Fruit fly (Drosophila melanogaster) whole organism, larva: ENCODE results near the gene CG13306.

ENCODE experiments used
- noc ChIP-seq: fragments of 200-800 bp; sonication (Bioruptor generic); optimal IDR thresholded peaks from 3 replicates; lab custom pipeline; 2019; ENCODE audit warnings: missing biosample characterization, mild to moderate bottlenecking, missing genetic modification characterization, moderate library complexity

The CG13306 gene

dm6 chr3L:8749676-8750654, at the start of gene CG13306:
Gene CG13306, minus strand, starts transcription at chr3L:8749726.
- no peak for TF ChIP-seq noc (tag; lab: Kevin White, UChicago)

dm6 chr3L:8798539-8798938, 49.0 kb upstream of the CG13306 start:
- TF ChIP-seq noc (tag; lab: Kevin White, UChicago), result no peak

DNA sequence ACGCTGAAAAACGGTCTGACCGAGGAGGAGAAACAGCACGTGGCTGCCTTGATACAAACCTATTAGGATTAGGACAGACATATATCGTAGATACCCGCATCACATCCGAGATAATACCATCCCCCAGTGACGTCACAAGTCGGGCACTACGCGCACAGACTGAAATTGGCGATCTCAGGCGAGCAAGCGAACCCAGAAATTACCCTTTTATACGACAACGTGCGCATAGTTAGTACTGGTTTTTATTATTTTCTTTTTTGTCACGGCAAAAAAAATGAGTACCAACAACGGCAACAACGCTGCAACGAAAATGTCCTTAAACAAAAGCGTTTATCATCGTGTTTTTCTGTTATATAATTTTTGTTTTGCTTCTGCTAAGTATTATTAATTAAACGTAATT, 48.6 kb upstream of the CG13306 start:
- TF ChIP-seq noc (tag; lab: Kevin White, UChicago), result no peak

DNA sequence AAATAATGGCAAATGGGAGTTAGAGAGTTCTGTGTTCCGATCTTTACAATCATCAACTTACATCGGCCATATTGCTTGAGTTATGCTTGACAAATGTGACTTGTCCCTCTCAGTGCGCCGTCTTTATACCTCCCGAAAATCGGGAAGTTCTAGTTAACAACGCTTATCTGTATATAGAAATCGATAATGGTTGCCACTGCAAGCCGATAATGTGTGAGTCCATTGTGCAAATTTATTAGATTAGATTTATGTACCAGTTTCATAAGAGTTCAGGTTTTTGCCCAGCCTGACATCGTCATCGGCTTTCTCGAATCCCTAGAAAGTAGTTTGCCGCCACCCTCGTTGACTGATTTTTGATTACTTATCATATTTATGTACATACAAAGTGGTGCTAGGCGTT, 38.9 kb upstream of the CG13306 start, which contains the start of gene Acbp5:
Acbp5 (minus strand) TSS at position 101 of the 400 bp plus-strand sequence.
- TF ChIP-seq noc (tag; lab: Kevin White, UChicago), result no peak

DNA sequence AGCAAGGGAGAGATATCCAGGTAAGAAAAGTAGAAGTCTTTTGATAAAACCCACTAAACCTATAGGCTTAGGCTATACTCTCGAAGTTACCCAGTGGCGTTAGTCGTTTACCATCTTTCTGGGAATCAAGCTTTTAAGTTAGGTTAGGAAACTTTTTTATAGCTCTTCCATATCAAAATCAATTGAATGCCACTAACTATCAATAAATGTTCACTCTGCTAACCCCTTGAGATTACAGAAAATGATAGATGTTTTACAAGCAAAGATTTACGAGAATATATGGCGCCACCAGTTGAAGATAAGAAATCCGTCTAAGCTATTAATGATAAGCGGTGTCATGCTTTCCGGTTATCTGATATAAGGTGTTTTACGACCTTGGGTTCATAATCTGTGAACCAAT, 38.2 kb upstream of the CG13306 start:
- TF ChIP-seq noc (tag; lab: Kevin White, UChicago), result peak; percentile 44

DNA sequence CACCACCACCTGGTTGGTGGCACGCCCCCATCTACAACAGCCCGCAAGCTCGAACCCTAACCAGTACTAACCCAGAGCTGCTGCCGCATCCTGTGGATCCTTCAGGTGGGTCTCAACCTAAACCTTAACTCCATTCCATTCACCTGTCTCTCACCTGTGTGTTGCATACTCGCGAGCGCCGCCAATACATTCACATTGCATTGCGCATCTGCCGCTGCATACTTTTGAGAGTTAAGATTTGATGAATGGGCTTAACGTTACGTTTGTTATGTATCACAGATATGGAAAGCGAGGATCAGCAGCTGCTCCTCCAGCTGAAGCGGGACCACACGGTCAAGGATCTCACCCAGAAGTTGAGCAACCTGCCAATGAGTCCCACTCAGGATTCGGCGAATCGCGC, 37.7 kb upstream of the CG13306 start:
- TF ChIP-seq noc (tag; lab: Kevin White, UChicago), result no peak

dm6 chr3L:8783299-8783698, 33.8 kb upstream of the CG13306 start:
- TF ChIP-seq noc (tag; lab: Kevin White, UChicago), result no peak

- no peak for TF ChIP-seq noc (tag; lab: Kevin White, UChicago)
Observed at dm6 chr3L:8781993-8782392, 32.5 kb upstream of the CG13306 start.

DNA sequence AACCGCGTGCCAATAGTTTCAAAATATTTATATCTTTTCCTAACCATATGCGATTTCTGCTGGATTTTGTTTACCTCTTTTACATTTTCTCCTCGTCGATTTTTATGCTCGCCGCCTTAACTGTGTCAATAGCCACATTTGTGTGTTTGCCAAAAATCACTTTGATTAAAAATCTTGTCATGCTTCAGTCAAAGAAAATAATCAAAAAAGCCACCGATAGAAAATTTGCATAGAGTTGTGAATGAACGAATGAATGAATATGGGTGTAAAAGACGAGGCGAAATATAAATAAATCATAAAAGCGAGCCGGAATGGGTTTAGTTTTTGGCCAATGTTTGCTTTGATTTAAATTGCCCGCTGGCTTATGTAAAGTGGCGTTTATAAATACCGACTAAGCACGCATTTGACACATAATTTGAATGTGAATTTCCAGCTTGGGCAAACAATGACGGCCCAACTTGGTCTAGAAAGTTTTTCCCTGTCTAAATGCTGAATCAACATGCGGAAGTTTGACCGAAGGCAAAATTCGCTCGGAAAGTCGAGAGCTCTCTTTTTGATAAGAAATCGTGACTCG, 31.3 kb upstream of the CG13306 start:
- peak; percentile 28 for TF ChIP-seq noc (tag; lab: Kevin White, UChicago)

dm6 chr3L:8777313-8777924, 27.9 kb upstream of the CG13306 start:
- no peak for TF ChIP-seq noc (tag; lab: Kevin White, UChicago)

DNA sequence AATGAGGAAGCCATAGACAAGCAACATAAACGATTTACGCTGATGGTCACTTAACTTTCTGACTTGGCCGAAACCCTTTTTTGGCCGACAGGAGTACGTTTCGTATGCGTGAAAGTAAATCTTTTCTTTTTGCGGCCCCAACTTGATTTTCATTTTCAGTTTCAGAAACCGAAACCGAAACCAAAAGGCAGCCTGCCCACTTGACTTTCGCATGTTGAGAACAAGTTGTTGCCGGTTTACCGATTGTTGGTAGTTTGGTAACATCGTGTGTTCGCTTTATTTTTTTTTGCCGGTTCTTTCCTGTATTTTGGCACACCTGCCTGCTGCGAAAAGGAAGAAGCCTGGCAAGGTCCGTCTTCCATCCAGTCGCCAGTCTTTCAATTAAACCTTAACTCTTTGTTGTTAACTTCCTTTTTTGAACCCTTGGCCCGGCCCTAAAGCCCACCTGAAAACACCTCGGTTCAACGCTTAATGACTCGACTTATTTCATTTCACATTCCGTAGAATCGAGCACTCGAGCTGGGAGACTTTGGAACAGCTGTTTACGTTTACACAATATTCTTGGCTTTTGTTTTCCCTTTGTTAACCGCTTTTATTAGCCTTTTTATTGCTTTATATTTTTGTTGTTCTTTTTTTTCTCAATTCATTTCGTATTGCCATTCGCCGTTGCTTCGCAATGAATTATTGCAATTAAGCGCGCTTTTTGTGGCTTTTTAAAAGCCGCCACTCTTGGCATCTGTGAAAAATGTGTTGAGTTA, 25.6 kb upstream of the CG13306 start:
- TF ChIP-seq noc (tag; lab: Kevin White, UChicago), result no peak

DNA sequence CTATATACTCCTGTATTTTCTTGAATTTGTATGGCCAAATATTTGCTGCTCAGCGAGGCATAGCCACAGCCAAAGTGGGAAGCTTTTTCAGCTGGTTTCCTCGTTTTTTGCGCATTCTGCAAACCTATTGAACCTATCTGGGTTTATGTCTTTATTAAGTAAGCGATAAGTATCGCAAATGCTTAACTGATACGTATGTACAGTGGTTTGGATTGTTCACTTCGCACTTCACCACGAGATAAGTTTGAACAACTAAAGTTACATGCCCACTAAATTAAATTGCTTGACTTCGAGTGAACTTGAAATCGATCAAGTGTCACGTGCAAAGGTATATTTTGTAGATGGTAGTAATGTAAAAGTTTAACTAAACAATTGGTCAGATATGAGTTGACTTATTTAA, 24.2 kb upstream of the CG13306 start:
- no peak for TF ChIP-seq noc (tag; lab: Kevin White, UChicago)

DNA sequence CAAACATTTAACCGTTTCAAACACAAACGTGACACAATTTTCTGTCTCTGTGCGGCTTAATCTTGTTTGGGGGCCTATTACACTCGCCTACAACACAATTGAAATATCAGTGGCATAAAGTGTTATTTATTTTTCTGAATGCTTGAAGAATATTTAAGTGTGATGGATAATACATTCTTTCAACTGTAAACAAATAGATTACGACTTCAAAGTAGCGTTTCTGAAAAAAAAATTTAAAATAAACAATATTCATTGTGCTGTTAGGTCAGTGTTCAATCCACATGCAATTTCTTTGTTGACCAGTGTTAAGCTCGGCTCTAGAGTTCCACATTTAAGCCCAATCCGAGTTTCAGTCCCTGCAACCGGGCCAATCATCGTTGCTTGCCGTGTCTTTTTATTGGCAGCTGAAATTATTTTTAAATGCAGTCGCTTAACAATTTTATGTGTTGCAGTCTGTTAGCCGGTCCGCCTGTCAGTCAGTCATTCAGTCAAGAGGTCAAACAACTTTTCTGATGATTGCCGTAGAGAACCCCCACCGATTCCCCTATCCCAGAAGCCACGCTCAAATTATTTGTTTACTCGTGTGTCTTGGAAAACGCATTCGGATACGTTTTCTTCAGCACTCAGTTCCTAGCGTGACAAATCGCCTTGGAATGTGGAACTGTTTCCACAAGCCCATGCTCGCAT, 23.6 kb upstream of the CG13306 start:
- TF ChIP-seq noc (tag; lab: Kevin White, UChicago), result no peak

DNA sequence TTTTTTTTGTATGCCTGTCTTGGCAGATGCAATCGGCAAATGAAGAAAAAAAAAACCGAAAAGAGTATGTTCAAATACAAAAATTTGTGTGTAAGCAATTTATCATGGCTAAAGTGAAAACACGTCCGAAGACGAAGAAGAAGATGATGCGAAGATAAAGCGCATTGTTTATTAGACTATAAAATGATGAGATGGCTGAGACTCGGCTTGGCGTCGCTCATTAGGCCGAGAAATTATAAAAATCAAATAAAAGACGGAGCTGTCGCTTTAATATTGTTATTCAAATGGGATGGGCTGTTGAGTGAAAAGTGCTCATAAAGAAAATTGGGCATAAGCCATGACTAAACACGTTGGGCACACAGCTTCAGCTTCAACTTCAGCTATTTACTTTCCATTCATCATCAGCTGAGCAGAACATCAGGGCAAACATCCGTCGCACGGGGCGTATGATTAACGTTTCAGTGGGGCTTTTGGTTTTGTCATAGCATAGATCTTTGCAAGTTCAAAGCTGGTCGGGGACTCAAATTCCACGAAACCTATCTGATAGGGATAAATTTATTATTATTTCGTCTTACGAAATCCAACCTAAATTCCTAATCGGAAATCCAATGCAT, 21.2 kb upstream of the CG13306 start:
- no peak for TF ChIP-seq noc (tag; lab: Kevin White, UChicago)
